Worm (Caenorhabditis elegans): ENCODE data around the gene lelo-1.

The lelo-1 gene

DNA sequence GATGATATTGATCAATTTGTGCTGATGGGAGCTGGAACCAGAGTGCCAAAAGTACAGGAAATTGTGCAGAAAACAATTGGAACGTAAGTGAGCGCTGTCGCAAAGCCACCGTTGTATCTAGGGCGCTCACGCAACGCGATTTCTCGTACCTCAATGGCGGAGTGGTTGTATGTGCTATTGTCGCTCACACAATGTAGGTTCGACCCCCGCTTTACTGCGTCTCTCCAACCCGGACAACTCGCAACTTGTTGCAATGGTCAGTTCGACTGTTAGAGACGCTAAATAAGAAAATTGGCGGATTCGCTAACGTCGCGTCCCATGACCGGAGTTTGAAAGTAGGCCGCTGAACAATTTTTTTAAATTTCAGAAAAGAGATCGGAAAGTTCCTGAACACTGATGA, 2.3 kb downstream of the lelo-1 start (continued):
- TF ChIP-seq fkh-2 (tag; optimal IDR thresholded peaks at IDR 0.05) (no peak), fkh-10 (GFP tag; optimal IDR thresholded peaks at IDR 0.05) (no peak), elt-2 (tag; optimal IDR thresholded peaks at IDR 0.05) (peak; percentile 21), nhr-77 (tag; optimal IDR thresholded peaks at IDR 0.05) (no peak), unc-62 (GFP tag; optimal IDR thresholded peaks at IDR 0.05) (no peak), pqm-1 (tag; optimal IDR thresholded peaks at IDR 0.05) (peak; percentile 24), sea-2 (GFP tag; optimal IDR thresholded peaks at IDR 0.05) (no peak), fos-1 (tag; optimal IDR thresholded peaks at IDR 0.05) (no peak), nhr-67 (tag; optimal IDR thresholded peaks at IDR 0.05) (no peak), ama-1 (optimal IDR thresholded peaks at IDR 0.05) (no peak), ceh-9 (tag; optimal IDR thresholded peaks at IDR 0.05) (no peak), nhr-76 (tag; optimal IDR thresholded peaks at IDR 0.05) (no peak), elt-3 (tag; optimal IDR thresholded peaks at IDR 0.05) (no peak)

DNA sequence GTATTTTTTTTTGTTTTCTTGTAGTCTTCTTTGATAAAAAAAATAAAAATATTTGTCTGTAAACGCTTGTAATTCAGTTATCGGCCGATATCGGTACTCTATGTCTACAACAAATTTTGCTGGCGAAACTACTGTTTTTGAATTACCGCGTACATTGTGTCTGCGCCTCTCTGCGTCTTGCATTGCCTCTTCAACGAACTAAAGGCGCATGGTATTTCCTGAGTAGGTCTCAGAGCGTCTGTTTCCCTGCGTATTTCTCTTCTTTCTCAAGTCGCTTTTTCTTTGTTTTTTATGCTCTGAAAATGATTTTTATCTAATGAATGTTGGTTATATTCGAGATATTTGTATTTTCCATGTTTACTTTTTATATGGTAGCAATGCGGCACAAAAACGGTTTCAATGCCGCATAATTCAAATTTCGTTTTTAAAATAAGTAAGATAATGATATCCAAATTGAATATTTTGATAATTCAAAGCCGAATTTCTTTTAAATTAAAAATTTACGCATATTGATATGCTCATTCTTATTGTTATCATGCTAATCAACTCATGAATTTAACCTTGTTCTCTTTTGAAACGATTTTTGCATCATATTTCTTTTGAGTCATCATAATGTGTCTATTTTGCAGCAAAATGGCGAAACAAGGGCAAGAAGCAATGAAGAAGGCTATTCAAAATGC, 4.8 kb downstream of the lelo-1 start, which contains the start of gene phb-2:
phb-2 (plus strand) TSS at position 630 of the 680 bp plus-strand sequence.
- TF ChIP-seq ztf-11 (tag; optimal IDR thresholded peaks at IDR 0.05) = no peak
- TF ChIP-seq eor-1 (tag; optimal IDR thresholded peaks at IDR 0.05) = no peak
- TF ChIP-seq fos-1 (tag; optimal IDR thresholded peaks at IDR 0.05) = no peak
- no peak for TF ChIP-seq unc-62 (GFP tag; optimal IDR thresholded peaks at IDR 0.05)
- TF ChIP-seq skn-1 (tag; optimal IDR thresholded peaks at IDR 0.05) = peak; percentile 72
- TF ChIP-seq pha-4 (tag; optimal IDR thresholded peaks at IDR 0.05) = peak; percentile 94
- TF ChIP-seq lin-39 (tag; optimal IDR thresholded peaks at IDR 0.05) = peak; percentile 91
- no peak for TF ChIP-seq ceh-16 (tag; optimal IDR thresholded peaks at IDR 0.05)
- TF ChIP-seq nhr-23 (tag; optimal IDR thresholded peaks at IDR 0.05) = peak; percentile 77
- TF ChIP-seq lin-15B (tag; optimal IDR thresholded peaks at IDR 0.05) = peak; percentile 84
- no peak for TF ChIP-seq zag-1 (tag; optimal IDR thresholded peaks at IDR 0.05)
- no peak for TF ChIP-seq elt-1 (tag; optimal IDR thresholded peaks at IDR 0.05)
- no peak for TF ChIP-seq nhr-12 (tag; optimal IDR thresholded peaks at IDR 0.05)
- TF ChIP-seq aly-2 (tag; optimal IDR thresholded peaks at IDR 0.05) = no peak
- TF ChIP-seq ztf-4 (tag; optimal IDR thresholded peaks at IDR 0.05) = no peak
- TF ChIP-seq ama-1 (optimal IDR thresholded peaks at IDR 0.05) = peak; percentile 76
- TF ChIP-seq elt-3 (tag; optimal IDR thresholded peaks at IDR 0.05) = peak in 1 of 3 experiments; percentile 4
- TF ChIP-seq egl-5 (tag; optimal IDR thresholded peaks at IDR 0.05) = peak; percentile 89
- peak; percentile 88 for TF ChIP-seq nhr-25 (tag; optimal IDR thresholded peaks at IDR 0.05)
- TF ChIP-seq ceh-28 (tag; optimal IDR thresholded peaks at IDR 0.05) = peak; percentile 53
- no peak for TF ChIP-seq nhr-67 (tag; optimal IDR thresholded peaks at IDR 0.05)
- peak; percentile 90 for TF ChIP-seq nfya-1 (tag; optimal IDR thresholded peaks at IDR 0.05; ENCODE audit: insufficient read depth)
- TF ChIP-seq nhr-43 (tag; optimal IDR thresholded peaks at IDR 0.05; ENCODE audit: poor library complexity, severe bottlenecking) = peak; percentile 53
- TF ChIP-seq tbx-2 (tag; optimal IDR thresholded peaks at IDR 0.05) = no peak
- TF ChIP-seq mdl-1 (tag; optimal IDR thresholded peaks at IDR 0.05) = no peak
- no peak for TF ChIP-seq nhr-237 (tag; optimal IDR thresholded peaks at IDR 0.05)
- no peak for TF ChIP-seq nhr-77 (tag; optimal IDR thresholded peaks at IDR 0.05)
- no peak for TF ChIP-seq fkh-10 (GFP tag; optimal IDR thresholded peaks at IDR 0.05)
- TF ChIP-seq egl-27 (tag; optimal IDR thresholded peaks at IDR 0.05) = peak; percentile 8
- TF ChIP-seq nhr-11 (tag; optimal IDR thresholded peaks at IDR 0.05) = peak; percentile 53
- peak; percentile 20 for TF ChIP-seq R02D3.7 (tag; optimal IDR thresholded peaks at IDR 0.05)
- peak; percentile 6 for TF ChIP-seq ceh-82 (tag; optimal IDR thresholded peaks at IDR 0.05)
- peak; percentile 79 for TF ChIP-seq snpc-4 (tag; optimal IDR thresholded peaks at IDR 0.05)
- no peak for TF ChIP-seq unc-39 (tag; optimal IDR thresholded peaks at IDR 0.05)
- peak; percentile 18 for TF ChIP-seq jun-1 (tag; optimal IDR thresholded peaks at IDR 0.05)
- TF ChIP-seq sea-2 (GFP tag; optimal IDR thresholded peaks at IDR 0.05) = no peak
- TF ChIP-seq hmg-11 (tag; optimal IDR thresholded peaks at IDR 0.05) = peak; percentile 71
- peak; percentile 51 for TF ChIP-seq elt-2 (tag; optimal IDR thresholded peaks at IDR 0.05)
- TF ChIP-seq pqm-1 (tag; optimal IDR thresholded peaks at IDR 0.05) = peak; percentile 11

Data from whole organism, L3 larva.